Fruit fly (Drosophila melanogaster) whole organism, embryonic: ENCODE data around the gene CG3337.
A peak's percentile ranks its signal among the peaks of the same experiment; 100 is the strongest.

ENCODE experiments used
- CG10267 ChIP-seq: fragments of 200-800 bp; sonication (Bioruptor generic); optimal IDR thresholded peaks from 2 replicates; lab custom pipeline; 2018; ENCODE audit warnings: missing biosample characterization, mild to moderate bottlenecking, missing genetic modification characterization, moderate library complexity
- CG10979 ChIP-seq: fragments of 200-800 bp; sonication (Bioruptor generic); optimal IDR thresholded peaks from 2 replicates; lab custom pipeline; 2018; ENCODE audit warnings: missing biosample characterization, mild to moderate bottlenecking, missing genetic modification characterization, moderate library complexity
- CG12769 ChIP-seq: fragments of 200-800 bp; sonication (Bioruptor generic); optimal IDR thresholded peaks from 2 replicates; lab custom pipeline; 2019; ENCODE audit warnings: missing biosample characterization, mild to moderate bottlenecking, missing genetic modification characterization, moderate library complexity
- CG12942 ChIP-seq: fragments of 200-800 bp; sonication (Bioruptor generic); optimal IDR thresholded peaks from 3 replicates; lab custom pipeline; 2016; ENCODE audit warnings: missing biosample characterization, missing genetic modification characterization
- CG15479 ChIP-seq: fragments of 200-800 bp; sonication (Bioruptor generic); optimal IDR thresholded peaks from 3 replicates; lab custom pipeline; 2019; ENCODE audit warnings: missing biosample characterization, mild to moderate bottlenecking, missing genetic modification characterization, moderate library complexity
- CG16863 ChIP-seq: fragments of 200-800 bp; sonication (Bioruptor generic); optimal IDR thresholded peaks from 3 replicates; lab custom pipeline; 2016; ENCODE audit warnings: missing biosample characterization, missing genetic modification characterization
- CG17359 ChIP-seq: fragments of 200-800 bp; sonication (Bioruptor generic); optimal IDR thresholded peaks from 3 replicates; lab custom pipeline; 2018; ENCODE audit warnings: missing biosample characterization, mild to moderate bottlenecking, missing genetic modification characterization, moderate library complexity
- CG18011 ChIP-seq: fragments of 200-800 bp; sonication (Bioruptor generic); optimal IDR thresholded peaks from 2 replicates; lab custom pipeline; 2017; ENCODE audit warnings: missing biosample characterization, missing genetic modification characterization, mild to moderate bottlenecking, moderate library complexity, missing genotype
- CG18262 ChIP-seq: fragments of 200-800 bp; optimal IDR thresholded peaks from 3 replicates; lab custom pipeline; 2019; ENCODE audit warnings: missing biosample characterization, mild to moderate bottlenecking, missing genetic modification characterization, moderate library complexity
- CG18599 ChIP-seq: fragments of 200-800 bp; sonication (Bioruptor generic); optimal IDR thresholded peaks from 3 replicates; lab custom pipeline; 2017; ENCODE audit warnings: missing biosample characterization, missing genetic modification characterization, mild to moderate bottlenecking, moderate library complexity, missing genetic modification reagents
- CG2120 ChIP-seq: fragments of 200-800 bp; sonication (Bioruptor generic); optimal IDR thresholded peaks from 3 replicates; lab custom pipeline; 2016; ENCODE audit warnings: missing biosample characterization, missing genetic modification characterization
- CG32767 ChIP-seq: fragments of 200-800 bp; sonication (Bioruptor generic); IDR thresholded peaks from 2 replicates; pipeline ENCODE4 v1.3.6; 2022; ENCODE audit warnings: missing biosample characterization, missing genetic modification characterization
- CG3726 ChIP-seq: fragments of 200-800 bp; sonication (Bioruptor generic); IDR thresholded peaks from 3 replicates; pipeline ENCODE4, ENCODE4 v1.3.6; 2022; ENCODE audit warnings: missing biosample characterization, missing genetic modification characterization
- CG3995 ChIP-seq: fragments of 200-800 bp; sonication (Bioruptor generic); optimal IDR thresholded peaks from 3 replicates; lab custom pipeline; 2016; ENCODE audit warnings: missing biosample characterization, missing genetic modification characterization
- CG5245 ChIP-seq: fragments of 200-800 bp; sonication (Bioruptor generic); optimal IDR thresholded peaks from 3 replicates; lab custom pipeline; 2016; ENCODE audit warnings: missing biosample characterization, missing genetic modification characterization
- CG7987 ChIP-seq: fragments of 200-800 bp; sonication (Bioruptor generic); optimal IDR thresholded peaks from 2 replicates; lab custom pipeline; 2018; ENCODE audit warnings: missing biosample characterization, mild to moderate bottlenecking, missing genetic modification characterization, moderate library complexity
- CG8478 ChIP-seq: fragments of >200 bp; optimal IDR thresholded peaks from 2 replicates; lab custom pipeline; 2018
- D19B ChIP-seq: fragments of 200-800 bp; sonication (Bioruptor generic); optimal IDR thresholded peaks from 2 replicates; lab custom pipeline; 2017; ENCODE audit warnings: missing biosample characterization, mild to moderate bottlenecking, missing genetic modification characterization
- Dip2 ChIP-seq: fragments of 200-800 bp; sonication (Bioruptor generic); IDR thresholded peaks from 2 replicates; pipeline ENCODE4 v1.3.6; 2022; ENCODE audit warnings: missing biosample characterization, missing genetic modification characterization
- Doc2 ChIP-seq: fragments of 200-800 bp; sonication (Bioruptor generic); IDR thresholded peaks from 2 replicates; pipeline ENCODE4 v1.3.6; 2022; ENCODE audit warnings: missing biosample characterization, missing genetic modification characterization
- Elba2 ChIP-seq: fragments of 200-800 bp; sonication (Bioruptor generic); optimal IDR thresholded peaks from 3 replicates; lab custom pipeline; 2016; ENCODE audit warnings: missing biosample characterization, missing genetic modification characterization
- GATAe ChIP-seq: fragments of 200-800 bp; sonication (Bioruptor generic); conservative IDR thresholded peaks from 2 replicates; pipeline ENCODE4 v1.3.6; 2022; ENCODE audit warnings: missing biosample characterization, missing genetic modification characterization
- HLHmδ ChIP-seq: fragments of 200-800 bp; sonication (Bioruptor generic); optimal IDR thresholded peaks from 2 replicates; lab custom pipeline; 2018; ENCODE audit warnings: missing biosample characterization, mild to moderate bottlenecking, missing genetic modification characterization, moderate library complexity
- Hmr ChIP-seq: fragments of 200-800 bp; sonication (Bioruptor generic); optimal IDR thresholded peaks from 3 replicates; lab custom pipeline; 2017; ENCODE audit warnings: mild to moderate bottlenecking, missing biosample characterization, missing genetic modification reagents, missing genetic modification characterization
- Hr39 ChIP-seq: fragments of >200 bp; optimal IDR thresholded peaks from 2 replicates; lab custom pipeline; 2017
- Hr51 ChIP-seq, 2 experiments: fragments of 200-800 bp; sonication (Bioruptor generic); optimal IDR thresholded peaks; 2 replicates in 1 of 2; 3 replicates in 1 of 2; lab custom pipeline; 2016 to 2018; ENCODE audit warnings: missing biosample characterization in 2 of 2, missing genetic modification characterization in 2 of 2, mild to moderate bottlenecking in 1 of 2, moderate library complexity in 1 of 2
- Hsf ChIP-seq: fragments of 200-800 bp; sonication (Bioruptor generic); optimal IDR thresholded peaks from 3 replicates; lab custom pipeline; 2016; ENCODE audit warnings: missing biosample characterization, missing genetic modification characterization
- Ravus ChIP-seq: fragments of 200-800 bp; sonication (Bioruptor generic); IDR thresholded peaks from 2 replicates; pipeline ENCODE4 v1.3.6; 2022; ENCODE audit warnings: missing biosample characterization, missing genetic modification characterization
- Sox100B ChIP-seq: fragments of 200-800 bp; sonication (Bioruptor generic); optimal IDR thresholded peaks from 3 replicates; lab custom pipeline; 2018; ENCODE audit warnings: missing biosample characterization, mild to moderate bottlenecking, missing genetic modification characterization
- Trl ChIP-seq, 3 experiments: fragments of >200 bp in 2 of 3; fragments of 200-800 bp in 1 of 3; sonication (Bioruptor generic) in 1 of 3; optimal IDR thresholded peaks; 2 replicates in 1 of 3; 3 replicates in 2 of 3; lab custom pipeline; 2016 to 2017; ENCODE audit warnings: missing biosample characterization in 1 of 3, missing genetic modification characterization in 1 of 3
- bbx ChIP-seq: fragments of 200-800 bp; sonication (Bioruptor generic); IDR thresholded peaks from 2 replicates; pipeline ENCODE4 v1.3.6; 2022; ENCODE audit warnings: missing biosample characterization, missing genetic modification characterization; ENCODE audit not compliant: partially characterized antibody
- caup ChIP-seq: fragments of 200-800 bp; sonication (Bioruptor generic); optimal IDR thresholded peaks from 3 replicates; lab custom pipeline; 2017; ENCODE audit warnings: missing biosample characterization, mild to moderate bottlenecking, missing genetic modification characterization, moderate library complexity; ENCODE audit not compliant: severe bottlenecking
- ci ChIP-seq: fragments of 200-800 bp; sonication (Bioruptor generic); IDR thresholded peaks from 3 replicates; pipeline ENCODE4 v1.3.6; 2022; ENCODE audit warnings: missing biosample characterization, missing genetic modification characterization
- dpn ChIP-seq, 2 experiments: fragments of 200-800 bp; sonication (Bioruptor generic); optimal IDR thresholded peaks; 3 replicates each; lab custom pipeline; 2016; ENCODE audit warnings: missing biosample characterization in 2 of 2, missing genetic modification characterization in 2 of 2
- klu ChIP-seq: fragments of 200-800 bp; sonication (Bioruptor generic); IDR thresholded peaks from 2 replicates; pipeline ENCODE4 v1.3.6; 2022; ENCODE audit warnings: missing biosample characterization, missing genetic modification characterization
- kni ChIP-seq: fragments of 200-800 bp; sonication (Bioruptor generic); optimal IDR thresholded peaks from 3 replicates; lab custom pipeline; 2017; ENCODE audit warnings: mild to moderate bottlenecking, missing biosample characterization, missing genetic modification reagents, missing genetic modification characterization
- lmd ChIP-seq: fragments of 200-800 bp; sonication (Bioruptor generic); IDR thresholded peaks from 2 replicates; pipeline ENCODE4 v1.3.6; 2022; ENCODE audit warnings: missing biosample characterization, missing genetic modification characterization
- org-1 ChIP-seq: fragments of 200-800 bp; sonication (Bioruptor generic); optimal IDR thresholded peaks from 2 replicates; lab custom pipeline; 2017; ENCODE audit warnings: missing biosample characterization, missing genetic modification characterization
- phol ChIP-seq: fragments of 200-800 bp; sonication (Bioruptor generic); optimal IDR thresholded peaks from 3 replicates; lab custom pipeline; 2018; ENCODE audit warnings: missing biosample characterization, mild to moderate bottlenecking, missing genetic modification characterization, moderate library complexity
- prd ChIP-seq, 3 experiments: fragments of >200 bp in 2 of 3; fragments of 200-800 bp in 1 of 3; sonication (Bioruptor generic) in 1 of 3; optimal IDR thresholded peaks in 2 of 3; IDR thresholded peaks in 1 of 3; 2 replicates in 2 of 3; 3 replicates in 1 of 3; pipeline versions ENCODE4 v1.3.6 to Lab custom; 2017 to 2022; ENCODE audit warnings: missing biosample characterization in 1 of 3, missing genetic modification characterization in 1 of 3
- sd ChIP-seq: fragments of 200-800 bp; sonication (Bioruptor generic); optimal IDR thresholded peaks from 3 replicates; lab custom pipeline; 2018; ENCODE audit warnings: missing biosample characterization, mild to moderate bottlenecking, missing genetic modification characterization, moderate library complexity
- sens ChIP-seq: fragments of 200-800 bp; sonication (Bioruptor generic); peaks from one replicate; lab custom pipeline; 2016; ENCODE audit warnings: missing biosample characterization, missing genetic modification characterization
- sisA ChIP-seq: fragments of 200-800 bp; sonication (Bioruptor generic); IDR thresholded peaks from 2 replicates; pipeline ENCODE4 v1.3.6; 2022; ENCODE audit warnings: missing biosample characterization, missing genetic modification characterization
- sob ChIP-seq: fragments of 200-800 bp; sonication (Bioruptor generic); IDR thresholded peaks from 2 replicates; pipeline ENCODE4 v1.3.6; 2022; ENCODE audit warnings: missing biosample characterization, missing genetic modification characterization
- tgo ChIP-seq: fragments of 200-800 bp; sonication (Bioruptor generic); IDR thresholded peaks from 3 replicates; pipeline ENCODE4 v1.3.6; 2022; ENCODE audit warnings: missing biosample characterization, missing genetic modification characterization
- tll ChIP-seq, 2 experiments: fragments of 200-800 bp in 1 of 2; fragments of >200 bp in 1 of 2; sonication (Bioruptor generic) in 1 of 2; optimal IDR thresholded peaks; 2 replicates each; lab custom pipeline; 2017 to 2019; ENCODE audit warnings: missing biosample characterization in 2 of 2, missing genetic modification characterization in 2 of 2, mild to moderate bottlenecking in 1 of 2, moderate library complexity in 1 of 2
- toy ChIP-seq: fragments of 200-800 bp; sonication (Bioruptor generic); IDR thresholded peaks from 2 replicates; pipeline ENCODE4 v1.3.6; 2022; ENCODE audit warnings: missing biosample characterization, missing genetic modification characterization
- twi ChIP-seq: fragments of 200-800 bp; optimal IDR thresholded peaks from 2 replicates; lab custom pipeline; 2019; ENCODE audit warnings: missing biosample characterization, mild to moderate bottlenecking, missing genetic modification characterization, moderate library complexity

Gene CG3337

DNA sequence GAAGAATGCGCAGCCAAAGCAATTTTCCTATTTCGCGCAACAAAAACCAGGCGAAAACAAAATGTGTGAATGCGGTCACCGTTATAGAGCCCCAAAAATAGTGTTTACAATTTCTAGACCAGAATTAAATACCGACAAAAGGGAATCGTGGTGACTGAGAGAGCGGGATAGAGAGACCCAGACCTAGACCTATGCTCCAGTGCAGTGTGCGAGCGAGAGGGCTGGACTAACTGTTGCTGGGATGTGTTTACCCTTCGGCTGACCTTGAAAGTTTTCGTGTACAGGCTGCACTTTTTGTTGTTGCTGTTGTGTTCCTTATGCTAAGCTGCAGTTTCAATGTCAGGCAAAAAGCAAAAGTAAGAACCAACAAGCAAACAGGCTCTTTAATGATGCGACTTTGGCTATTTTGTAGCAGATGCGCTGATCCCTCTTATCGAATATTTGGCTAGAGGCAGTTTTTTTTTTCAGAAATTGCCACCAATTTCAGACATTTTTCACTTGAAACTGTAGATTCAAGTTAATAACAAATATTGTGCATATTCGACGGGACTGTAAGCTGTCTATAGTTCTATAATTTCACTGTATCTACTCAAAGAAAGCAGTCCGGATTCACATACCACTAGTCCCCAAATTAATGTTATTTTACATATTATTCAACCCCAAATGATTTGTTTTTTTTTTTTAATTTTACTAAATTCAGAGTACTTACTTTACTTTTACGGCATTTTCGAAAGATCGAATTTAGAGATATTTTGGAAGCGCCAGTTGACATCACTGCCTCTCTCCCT, 36.6 kb downstream of the CG3337 start (continued):
- TF ChIP-seq CG16863 = peak; percentile 28
- TF ChIP-seq GATAe (GFP tag; lab: Robert Waterston, UW) = no peak
- TF ChIP-seq Doc2 = no peak
- peak; percentile 9 to 12 for TF ChIP-seq dpn (GFP tag; optimal IDR thresholded peaks at IDR 0.05; lab: Kevin White, UChicago)
- TF ChIP-seq ci = no peak; the same call in 1 of the 3 replicates
- no peak for TF ChIP-seq prd (optimal IDR thresholded peaks at IDR 0.05; lab: Kevin White, UChicago)
- TF ChIP-seq prd (GFP tag; IDR thresholded peaks at IDR 0.05; lab: Robert Waterston, UW) = peak; percentile 48; the same call in 2 of the 3 replicates
- TF ChIP-seq Ravus (GFP tag; lab: Robert Waterston, UW) = no peak
- TF ChIP-seq sisA (GFP tag; lab: Robert Waterston, UW) = peak; percentile 30; the same call in 1 of the 2 replicates
- no peak for TF ChIP-seq toy
- TF ChIP-seq CG3726 (GFP tag; lab: Robert Waterston, UW) = 0 out of 3 replicates have a peak, but pooled peaks have one; percentile 46
- TF ChIP-seq Elba2 (GFP tag; lab: Kevin White, UChicago) = no peak
- no peak for TF ChIP-seq CG8478 (lab: Kevin White, UChicago)
- TF ChIP-seq bbx (GFP tag; lab: Robert Waterston, UW) = peak; percentile 12; the same call in 1 of the 2 replicates
- TF ChIP-seq Trl (optimal IDR thresholded peaks at IDR 0.05; lab: Kevin White, UChicago) = no peak
- no peak for TF ChIP-seq Trl (GFP tag; optimal IDR thresholded peaks at IDR 0.05; lab: Kevin White, UChicago)
- TF ChIP-seq twi = no peak
- no peak for TF ChIP-seq lmd
- TF ChIP-seq CG15479 (GFP tag; lab: Kevin White, UChicago) = no peak
- peak; percentile 9 for TF ChIP-seq CG17359 (tag; lab: Kevin White, UChicago)
- TF ChIP-seq phol = peak; percentile 50
- TF ChIP-seq caup (GFP tag; lab: Kevin White, UChicago) = peak; percentile 51
- TF ChIP-seq tgo (GFP tag; lab: Robert Waterston, UW) = peak; percentile 16; the same call in 2 of the 3 replicates
- TF ChIP-seq CG7987 (GFP tag; lab: Kevin White, UChicago) = no peak
- TF ChIP-seq klu (GFP tag; lab: Robert Waterston, UW) = no peak
- TF ChIP-seq CG5245 (GFP tag; lab: Kevin White, UChicago) = peak; percentile 15
- TF ChIP-seq tll (GFP tag; optimal IDR thresholded peaks at IDR 0.05; lab: Kevin White, UChicago) = peak; percentile 4 to 37
- TF ChIP-seq Sox100B (GFP tag; lab: Kevin White, UChicago) = peak; percentile 59
- peak; percentile 55 for TF ChIP-seq kni (GFP tag; lab: Kevin White, UChicago)
- TF ChIP-seq CG3995 (GFP tag; lab: Kevin White, UChicago) = no peak
- TF ChIP-seq CG2120 (GFP tag; lab: Kevin White, UChicago) = peak; percentile 52
- no peak for TF ChIP-seq Hmr
- TF ChIP-seq CG32767 (GFP tag; lab: Robert Waterston, UW) = no peak
- TF ChIP-seq CG18599 = peak; percentile 29
- TF ChIP-seq Dip2 = no peak
- TF ChIP-seq sob (GFP tag; lab: Robert Waterston, UW) = no peak
- TF ChIP-seq HLHmδ = no peak
- TF ChIP-seq CG12942 = no peak
- TF ChIP-seq CG18011 (GFP tag; lab: Kevin White, UChicago) = no peak
- peak; percentile 18 for TF ChIP-seq Hsf (GFP tag; lab: Kevin White, UChicago)
- no peak for TF ChIP-seq CG12769
- peak in 1 of 2 experiments; percentile 51 for TF ChIP-seq Hr51 (GFP tag; optimal IDR thresholded peaks at IDR 0.05; lab: Kevin White, UChicago)
- TF ChIP-seq org-1 (GFP tag; lab: Kevin White, UChicago) = no peak
- TF ChIP-seq CG10979 (tag; lab: Kevin White, UChicago) = peak; percentile 44
- peak; percentile 38 for TF ChIP-seq CG18262 (tag; lab: Kevin White, UChicago)
- TF ChIP-seq Hr39 (lab: Kevin White, UChicago) = no peak
- TF ChIP-seq D19B (GFP tag; lab: Kevin White, UChicago) = peak; percentile 21
- peak; percentile 29 for TF ChIP-seq CG10267 (tag; lab: Kevin White, UChicago)
- peak; percentile 46 for TF ChIP-seq sd (tag; lab: Kevin White, UChicago)
- peak; percentile 76 for TF ChIP-seq sens (GFP tag; lab: Kevin White, UChicago)
